Worm (Caenorhabditis elegans) whole organism, early embryonic: ENCODE data around the gene C04C3.6.

Source experiments
- B0310.2 ChIP-seq: sonication (generic microtip); optimal IDR thresholded peaks from 2 replicates; lab custom pipeline; 2016; ENCODE audit warnings: mild to moderate bottlenecking, missing genetic modification characterization, missing compliant biosample characterization
- F13C5.2 ChIP-seq: sonication (generic microtip); optimal IDR thresholded peaks from 2 replicates; lab custom pipeline; 2017; ENCODE audit warnings: mild to moderate bottlenecking, missing genetic modification characterization, inconsistent platforms, missing compliant biosample characterization
- aly-1 ChIP-seq: sonication (generic microtip); optimal IDR thresholded peaks from 2 replicates; lab custom pipeline; 2016; ENCODE audit warnings: missing genetic modification characterization, missing compliant biosample characterization
- ama-1 ChIP-seq: fragments of 150-350 bp; optimal IDR thresholded peaks from 2 replicates; lab custom pipeline; 2014
- ceh-13 ChIP-seq: fragments of 200-800 bp; sonication (Bioruptor generic); optimal IDR thresholded peaks from 2 replicates; lab custom pipeline; 2018; ENCODE audit warnings: mild to moderate bottlenecking, missing genetic modification characterization, missing compliant biosample characterization
- ceh-36 ChIP-seq: sonication (generic microtip); optimal IDR thresholded peaks from 2 replicates; lab custom pipeline; 2016; ENCODE audit warnings: missing genetic modification characterization, inconsistent platforms, missing compliant biosample characterization
- ets-7 ChIP-seq: sonication (generic microtip); optimal IDR thresholded peaks from 2 replicates; lab custom pipeline; 2016; ENCODE audit warnings: missing genotype, missing genetic modification characterization, missing compliant biosample characterization
- flt-1 ChIP-seq: fragments of 200-800 bp; sonication (Bioruptor generic); IDR thresholded peaks from 2 replicates; pipeline ENCODE4 v1.3.6; 2022; ENCODE audit warnings: missing genetic modification characterization, missing compliant biosample characterization
- hmbx-1 ChIP-seq: sonication (generic microtip); optimal IDR thresholded peaks from 2 replicates; lab custom pipeline; 2016; ENCODE audit warnings: mild to moderate bottlenecking, missing genetic modification characterization, missing compliant biosample characterization
- hmg-4 ChIP-seq: fragments of 200-800 bp; sonication (Bioruptor generic); optimal IDR thresholded peaks from 2 replicates; lab custom pipeline; 2018; ENCODE audit warnings: mild to moderate bottlenecking, missing genetic modification characterization, missing compliant biosample characterization
- hnd-1 ChIP-seq: sonication (generic microtip); optimal IDR thresholded peaks from 2 replicates; lab custom pipeline; 2016; ENCODE audit warnings: missing genetic modification characterization, missing compliant biosample characterization
- pes-1 ChIP-seq: fragments of 200-800 bp; sonication (Bioruptor generic); IDR thresholded peaks from 2 replicates; pipeline ENCODE4 v1.3.6; 2022; ENCODE audit warnings: missing genetic modification reagents, missing genetic modification characterization, missing compliant biosample characterization
- scrt-1 ChIP-seq: fragments of 200-800 bp; sonication (Bioruptor generic); IDR thresholded peaks from 2 replicates; pipeline ENCODE4 v1.3.6; 2022; ENCODE audit warnings: missing genetic modification characterization, missing compliant biosample characterization
- sea-1 ChIP-seq: fragments of 200-800 bp; sonication (Bioruptor generic); conservative IDR thresholded peaks from 2 replicates; pipeline ENCODE4 v1.3.6; 2022; ENCODE audit warnings: missing genetic modification characterization, missing compliant biosample characterization
- tbx-11 ChIP-seq: fragments of 200-800 bp; sonication (Bioruptor generic); IDR thresholded peaks from 2 replicates; pipeline ENCODE4 v1.3.6; 2022; ENCODE audit warnings: missing genetic modification characterization, missing compliant biosample characterization
- tbx-37 ChIP-seq: fragments of 200-800 bp; sonication (Bioruptor generic); conservative IDR thresholded peaks from 2 replicates; pipeline ENCODE4 v1.3.6; 2022; ENCODE audit warnings: missing genetic modification reagents, missing genetic modification characterization, missing compliant biosample characterization
- tra-4 ChIP-seq: sonication (generic microtip); optimal IDR thresholded peaks from 2 replicates; lab custom pipeline; 2017; ENCODE audit warnings: missing genetic modification characterization, missing compliant biosample characterization

Gene C04C3.6

ce11 chrIV:3385337-3386215 is 36.8 kb downstream of the C04C3.6 start, which contains the start of gene mai-2:
Gene mai-2, plus strand, starts transcription at chrIV:3385910.
- no peak for TF ChIP-seq scrt-1 (GFP tag; lab: Robert Waterston, UW)
- no peak for TF ChIP-seq ama-1 (lab: Kevin White, UChicago)
- TF ChIP-seq aly-1 (tag; lab: Kevin White, UChicago), result no peak
- no peak for TF ChIP-seq tbx-37 (GFP tag; lab: Robert Waterston, UW)
- TF ChIP-seq hmbx-1 (tag; lab: Kevin White, UChicago), result no peak
- TF ChIP-seq tbx-11 (GFP tag; lab: Robert Waterston, UW), result no peak
- no peak for TF ChIP-seq F13C5.2
- no peak for TF ChIP-seq flt-1 (GFP tag; lab: Robert Waterston, UW)
- no peak for TF ChIP-seq ceh-36 (tag; lab: Kevin White, UChicago)
- no peak for TF ChIP-seq sea-1
- TF ChIP-seq pes-1 (GFP tag; lab: Robert Waterston, UW), result no peak
- TF ChIP-seq B0310.2, result no peak
- TF ChIP-seq hmg-4 (GFP tag; lab: Kevin White, UChicago), result no peak

ce11 chrIV:3384593-3384992 is 37.8 kb downstream of the C04C3.6 start:
- TF ChIP-seq hnd-1 (tag; lab: Kevin White, UChicago) (no peak), hmg-4 (GFP tag; lab: Kevin White, UChicago) (peak; percentile 19)

ce11 chrIV:3384047-3384446 is 38.4 kb downstream of the C04C3.6 start, which contains the start of gene B0546.4:
Gene B0546.4, minus strand, starts transcription at chrIV:3384147.
- no peak for TF ChIP-seq flt-1 (GFP tag; lab: Robert Waterston, UW)
- TF ChIP-seq pes-1 (GFP tag; lab: Robert Waterston, UW), result no peak
- TF ChIP-seq ets-7 (tag; lab: Kevin White, UChicago), result no peak
- no peak for TF ChIP-seq hmbx-1 (tag; lab: Kevin White, UChicago)
- no peak for TF ChIP-seq ceh-13 (GFP tag; lab: Kevin White, UChicago)
- TF ChIP-seq hmg-4 (GFP tag; lab: Kevin White, UChicago), result no peak
- TF ChIP-seq tbx-11 (GFP tag; lab: Robert Waterston, UW), result no peak
- no peak for TF ChIP-seq B0310.2
- TF ChIP-seq hnd-1 (tag; lab: Kevin White, UChicago), result no peak
- TF ChIP-seq aly-1 (tag; lab: Kevin White, UChicago), result no peak
- no peak for TF ChIP-seq scrt-1 (GFP tag; lab: Robert Waterston, UW)
- TF ChIP-seq ama-1 (lab: Kevin White, UChicago), result no peak
- TF ChIP-seq ceh-36 (tag; lab: Kevin White, UChicago), result no peak
- no peak for TF ChIP-seq tra-4
- TF ChIP-seq F13C5.2, result no peak

- TF ChIP-seq tra-4 (no peak), sea-1 (no peak), flt-1 (GFP tag; lab: Robert Waterston, UW) (no peak), tbx-11 (GFP tag; lab: Robert Waterston, UW) (no peak), ama-1 (lab: Kevin White, UChicago) (no peak), pes-1 (GFP tag; lab: Robert Waterston, UW) (no peak)
These were observed 39.2 kb downstream of the C04C3.6 start for ce11 chrIV:3383203-3383602.

- no peak for TF ChIP-seq ets-7 (tag; lab: Kevin White, UChicago)
- TF ChIP-seq ceh-13 (GFP tag; lab: Kevin White, UChicago), result no peak
- TF ChIP-seq tbx-37 (GFP tag; lab: Robert Waterston, UW), result no peak
- TF ChIP-seq B0310.2, result no peak
- TF ChIP-seq tra-4, result no peak
- TF ChIP-seq tbx-11 (GFP tag; lab: Robert Waterston, UW), result no peak
- TF ChIP-seq aly-1 (tag; lab: Kevin White, UChicago), result no peak
- no peak for TF ChIP-seq F13C5.2
- no peak for TF ChIP-seq scrt-1 (GFP tag; lab: Robert Waterston, UW)
- TF ChIP-seq ceh-36 (tag; lab: Kevin White, UChicago), result no peak
- no peak for TF ChIP-seq hnd-1 (tag; lab: Kevin White, UChicago)
- no peak for TF ChIP-seq hmg-4 (GFP tag; lab: Kevin White, UChicago)
- no peak for TF ChIP-seq ama-1 (lab: Kevin White, UChicago)
- TF ChIP-seq flt-1 (GFP tag; lab: Robert Waterston, UW), result no peak
- no peak for TF ChIP-seq hmbx-1 (tag; lab: Kevin White, UChicago)
- no peak for TF ChIP-seq sea-1
- TF ChIP-seq pes-1 (GFP tag; lab: Robert Waterston, UW), result no peak
These were observed 40.0 kb downstream of the C04C3.6 start, which contains the start of gene B0546.3 for ce11 chrIV:3382338-3382907. Gene B0546.3, minus strand, starts transcription at chrIV:3382841.

ce11 chrIV:3378080-3378804 is 44.2 kb downstream of the C04C3.6 start, which contains the start of gene otub-4:
Gene otub-4, minus strand, starts transcription at chrIV:3378130.
- TF ChIP-seq scrt-1 (GFP tag; lab: Robert Waterston, UW), result no peak
- TF ChIP-seq pes-1 (GFP tag; lab: Robert Waterston, UW), result no peak
- TF ChIP-seq flt-1 (GFP tag; lab: Robert Waterston, UW), result no peak
- no peak for TF ChIP-seq hmbx-1 (tag; lab: Kevin White, UChicago)
- no peak for TF ChIP-seq hnd-1 (tag; lab: Kevin White, UChicago)

- no peak for TF ChIP-seq F13C5.2
- TF ChIP-seq tbx-11 (GFP tag; lab: Robert Waterston, UW), result no peak
- TF ChIP-seq tbx-37 (GFP tag; lab: Robert Waterston, UW), result no peak
- TF ChIP-seq hmbx-1 (tag; lab: Kevin White, UChicago), result no peak
- no peak for TF ChIP-seq tra-4
- no peak for TF ChIP-seq pes-1 (GFP tag; lab: Robert Waterston, UW)
These were observed 49.0 kb downstream of the C04C3.6 start for ce11 chrIV:3373370-3373769.
